Fruit fly (Drosophila melanogaster): Measurements from ENCODE around the gene CG5916.

- TF ChIP-seq usp (GFP tag; optimal IDR thresholded peaks at IDR 0.05) (no peak), psq (optimal IDR thresholded peaks at IDR 0.05) (no peak), CG8478 (optimal IDR thresholded peaks at IDR 0.05) (no peak), pan (optimal IDR thresholded peaks at IDR 0.05) (no peak)
Observed at dm6 chr3R:16157564-16158242, 10.9 kb downstream of the CG5916 start.
